Worm (Caenorhabditis elegans): ENCODE results near the gene C54E10.11.

DNA sequence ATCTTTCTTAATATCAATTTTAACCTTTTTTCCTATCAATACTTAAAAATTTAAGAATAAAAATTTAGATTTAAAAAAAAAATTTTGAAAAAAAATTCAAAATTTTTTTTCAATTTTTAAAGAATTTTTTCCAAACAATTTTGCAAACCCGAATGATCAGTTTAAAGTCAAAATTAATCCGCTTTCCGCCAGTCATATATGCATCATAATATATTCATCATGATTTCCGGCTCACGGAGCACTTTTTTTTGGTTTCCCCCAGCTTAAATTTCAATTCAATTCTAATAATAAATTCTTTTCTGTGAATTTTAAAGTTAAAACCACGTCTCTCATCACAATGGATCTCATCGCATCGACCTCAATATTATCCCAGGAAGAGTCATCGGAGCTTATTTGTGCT is 44.5 kb upstream of the C54E10.11 start, which contains the start of gene nhr-230:
- TF ChIP-seq nhr-77 (tag; optimal IDR thresholded peaks at IDR 0.05), result no peak
- no peak for TF ChIP-seq pag-3 (tag; optimal IDR thresholded peaks at IDR 0.05; ENCODE audit: borderline replicate concordance, insufficient read depth)
- TF ChIP-seq nhr-28 (tag; optimal IDR thresholded peaks at IDR 0.05), result no peak
- TF ChIP-seq ama-1 (optimal IDR thresholded peaks at IDR 0.05), result no peak
- no peak for TF ChIP-seq unc-62 (GFP tag; optimal IDR thresholded peaks at IDR 0.05)
- TF ChIP-seq sptf-1 (tag; optimal IDR thresholded peaks at IDR 0.05), result no peak
- TF ChIP-seq mdl-1 (tag; optimal IDR thresholded peaks at IDR 0.05), result no peak
- TF ChIP-seq lin-35 (GFP tag; optimal IDR thresholded peaks at IDR 0.05), result no peak

Measured in whole organism, L1 larva.